Fruit fly (Drosophila melanogaster): Measurements from ENCODE around the gene Srp54.

The Srp54 gene

dm6 chr2L:9921401-9921800 is 8.7 kb downstream of the Srp54 start, which contains the start of gene CG4592 (continued):
- TF ChIP-seq CG9437 (GFP tag; optimal IDR thresholded peaks at IDR 0.05) (peak; percentile 41), Hr51 (GFP tag; optimal IDR thresholded peaks at IDR 0.05) (no peak), CG15696 (tag; optimal IDR thresholded peaks at IDR 0.05) (peak; percentile 39), Nf-YA (GFP tag; IDR thresholded peaks at IDR 0.05) (no peak), CG15269 (tag; optimal IDR thresholded peaks at IDR 0.05) (no peak), CG2120 (GFP tag; optimal IDR thresholded peaks at IDR 0.05) (peak; percentile 71), CG1792 (GFP tag; optimal IDR thresholded peaks at IDR 0.05) (no peak), aop (GFP tag; IDR thresholded peaks at IDR 0.05) (no peak), Fer1 (GFP tag; optimal IDR thresholded peaks at IDR 0.05) (no peak), Ssrp (tag; optimal IDR thresholded peaks at IDR 0.05) (no peak), Six4 (GFP tag; optimal IDR thresholded peaks at IDR 0.05) (no peak), CG12219 (GFP tag; optimal IDR thresholded peaks at IDR 0.05) (peak; percentile 66), Antp (GFP tag; optimal IDR thresholded peaks at IDR 0.05) (peak; percentile 8), cwo (GFP tag; optimal IDR thresholded peaks at IDR 0.05) (peak; percentile 14), fu2 (GFP tag; optimal IDR thresholded peaks at IDR 0.05) (no peak), CG6854 (GFP tag; optimal IDR thresholded peaks at IDR 0.05) (peak; percentile 46), insv (GFP tag; optimal IDR thresholded peaks at IDR 0.05) (no peak), CG12942 (GFP tag; optimal IDR thresholded peaks at IDR 0.05) (peak; percentile 29), MBD-R2 (GFP tag; IDR thresholded peaks at IDR 0.05) (peak; percentile 92), grau (tag; optimal IDR thresholded peaks at IDR 0.05) (no peak), CG12391 (tag; optimal IDR thresholded peaks at IDR 0.05) (peak; percentile 70), salm (tag; optimal IDR thresholded peaks at IDR 0.05) (no peak), fd3F (GFP tag; optimal IDR thresholded peaks at IDR 0.05) (peak; percentile 42), CG15601 (tag; optimal IDR thresholded peaks at IDR 0.05) (no peak), CG7928 (GFP tag; optimal IDR thresholded peaks at IDR 0.05) (no peak), CG12071 (GFP tag; optimal IDR thresholded peaks at IDR 0.05) (peak; percentile 30), CG7839 (tag; optimal IDR thresholded peaks at IDR 0.05) (no peak), ato (GFP tag; IDR thresholded peaks at IDR 0.05; ENCODE audit: partially characterized antibody) (no peak), CG5180 (GFP tag; optimal IDR thresholded peaks at IDR 0.05) (no peak), mirr (GFP tag; optimal IDR thresholded peaks at IDR 0.05) (peak; percentile 50), CG5245 (GFP tag; optimal IDR thresholded peaks at IDR 0.05) (peak; percentile 48), HmgZ (tag; optimal IDR thresholded peaks at IDR 0.05) (peak; percentile 63), CG4730 (GFP tag; IDR thresholded peaks at IDR 0.05) (no peak), Doc3 (GFP tag; IDR thresholded peaks at IDR 0.05; ENCODE audit: partially characterized antibody) (no peak), CoRest (tag; optimal IDR thresholded peaks at IDR 0.05) (peak; percentile 64), onecut (GFP tag; IDR thresholded peaks at IDR 0.05) (peak; percentile 63), CG3838 (GFP tag; optimal IDR thresholded peaks at IDR 0.05) (peak; percentile 5), CG18764 (GFP tag; optimal IDR thresholded peaks at IDR 0.05) (no peak), BtbVII (GFP tag; optimal IDR thresholded peaks at IDR 0.05) (peak; percentile 36), NFAT (GFP tag; IDR thresholded peaks at IDR 0.05) (peak; percentile 60), twi (tag; optimal IDR thresholded peaks at IDR 0.05) (no peak), Dip3 (GFP tag; optimal IDR thresholded peaks at IDR 0.05) (peak; percentile 18), Xrp1 (GFP tag; IDR thresholded peaks at IDR 0.05) (peak; percentile 69), ems (GFP tag; optimal IDR thresholded peaks at IDR 0.05) (peak; percentile 18), her (GFP tag; optimal IDR thresholded peaks at IDR 0.05) (peak; percentile 45), bigmax (GFP tag; optimal IDR thresholded peaks at IDR 0.05) (peak; percentile 60), CG10431 (GFP tag; optimal IDR thresholded peaks at IDR 0.05) (no peak), vnd (GFP tag; IDR thresholded peaks at IDR 0.05; ENCODE audit: partially characterized antibody) (no peak), NK7.1 (GFP tag; optimal IDR thresholded peaks at IDR 0.05) (no peak), jing (GFP tag; optimal IDR thresholded peaks at IDR 0.05) (no peak), CG3995 (GFP tag; optimal IDR thresholded peaks at IDR 0.05) (no peak)

Data from whole organism, embryonic.